Worm (Caenorhabditis elegans) whole organism, L4 larva: ENCODE measurements around the gene rheb-1.

Source experiments
- F10B5.3 ChIP-seq: sonication (generic microtip); optimal IDR thresholded peaks from 2 replicates; lab custom pipeline; 2016; ENCODE audit warnings: mild to moderate bottlenecking, missing genetic modification characterization, missing compliant biosample characterization
- F26F4.8 ChIP-seq: fragments of 200-800 bp; sonication (Bioruptor generic); conservative IDR thresholded peaks from 2 replicates; pipeline ENCODE4 v1.3.6; 2022; ENCODE audit warnings: missing genetic modification characterization, missing compliant biosample characterization
- F44E2.7 ChIP-seq: fragments of 200-800 bp; sonication (Bioruptor generic); IDR thresholded peaks from 2 replicates; pipeline ENCODE4 v2.1.2; 2022; ENCODE audit warnings: missing genetic modification characterization, missing compliant biosample characterization
- F49E8.2 ChIP-seq: sonication (generic microtip); optimal IDR thresholded peaks from 2 replicates; lab custom pipeline; 2016; ENCODE audit warnings: missing compliant biosample characterization, mild to moderate bottlenecking, missing genetic modification characterization, borderline replicate concordance
- T20F7.1 ChIP-seq: fragments of 200-800 bp; sonication (Bioruptor generic); optimal IDR thresholded peaks from 2 replicates; lab custom pipeline; 2018; ENCODE audit warnings: mild to moderate bottlenecking, missing genetic modification characterization, missing compliant biosample characterization
- Y5F2A.4 ChIP-seq: fragments of 200-800 bp; sonication (Bioruptor generic); optimal IDR thresholded peaks from 2 replicates; lab custom pipeline; 2018; ENCODE audit warnings: mild to moderate bottlenecking, missing genetic modification characterization, missing compliant biosample characterization
- ama-1 ChIP-seq: fragments of 150-350 bp; optimal IDR thresholded peaks from 2 replicates; lab custom pipeline; 2014; ENCODE audit warnings: inconsistent platforms, mixed read lengths
- arid-1 ChIP-seq: fragments of 200-800 bp; sonication (Bioruptor generic); conservative IDR thresholded peaks from 2 replicates; pipeline ENCODE4 v1.3.6; 2022; ENCODE audit warnings: missing genetic modification reagents, missing genetic modification characterization, missing compliant biosample characterization
- cey-2 ChIP-seq: sonication (generic microtip); optimal IDR thresholded peaks from 3 replicates; lab custom pipeline; 2017; ENCODE audit warnings: missing genetic modification characterization, mild to moderate bottlenecking, missing compliant biosample characterization, antibody characterized with exemption, borderline replicate concordance; ENCODE audit not compliant: insufficient read depth
- daf-16 ChIP-seq, 3 experiments: sonication (generic microtip); optimal IDR thresholded peaks; 2 replicates each; lab custom pipeline; 2016 to 2017; ENCODE audit warnings: missing genetic modification characterization in 3 of 3, missing genetic modification reagents in 3 of 3, mild to moderate bottlenecking in 2 of 3, missing compliant biosample characterization in 2 of 3, missing biosample characterization in 1 of 3, moderate library complexity in 1 of 3
- dmd-8 ChIP-seq: fragments of 200-800 bp; sonication (Bioruptor generic); IDR thresholded peaks from 2 replicates; pipeline ENCODE4 v1.3.6; 2022; ENCODE audit warnings: missing genetic modification characterization, missing compliant biosample characterization
- duxl-1 ChIP-seq: sonication (generic microtip); optimal IDR thresholded peaks from 2 replicates; lab custom pipeline; 2016; ENCODE audit warnings: mild to moderate bottlenecking, missing genetic modification characterization, moderate library complexity, missing compliant biosample characterization; ENCODE audit not compliant: poor library complexity
- hif-1 ChIP-seq, 2 experiments: sonication (generic microtip); optimal IDR thresholded peaks; 2 replicates each; lab custom pipeline; 2016 to 2017; ENCODE audit warnings: missing compliant biosample characterization in 2 of 2, missing genetic modification characterization in 2 of 2, missing genetic modification reagents in 2 of 2, missing genotype in 2 of 2, mild to moderate bottlenecking in 1 of 2
- hlh-30 ChIP-seq: sonication (generic microtip); optimal IDR thresholded peaks from 2 replicates; lab custom pipeline; 2017; ENCODE audit warnings: antibody characterized with exemption, mild to moderate bottlenecking, missing genetic modification characterization, missing compliant biosample characterization; ENCODE audit not compliant: insufficient read depth
- hmg-1.1 ChIP-seq: fragments of 200-800 bp; sonication (Bioruptor generic); IDR thresholded peaks from 2 replicates; pipeline ENCODE4 v1.3.6; 2022; ENCODE audit warnings: missing genetic modification reagents, missing genetic modification characterization, missing compliant biosample characterization
- lim-7 ChIP-seq: fragments of 200-800 bp; sonication (Bioruptor generic); IDR thresholded peaks from 2 replicates; pipeline ENCODE4 v1.3.6; 2022; ENCODE audit warnings: missing genetic modification characterization, missing compliant biosample characterization
- lin-1 ChIP-seq: fragments of 200-800 bp; sonication (Bioruptor generic); IDR thresholded peaks from 2 replicates; pipeline ENCODE4 v1.3.6; 2022; ENCODE audit warnings: missing genetic modification reagents, missing genetic modification characterization, missing compliant biosample characterization
- lin-29 ChIP-seq: fragments of 200-800 bp; sonication (Bioruptor generic); IDR thresholded peaks from 2 replicates; pipeline ENCODE4 v1.3.6; 2022; ENCODE audit warnings: missing genetic modification reagents, missing genetic modification characterization, missing compliant biosample characterization
- lin-38 ChIP-seq: fragments of 200-800 bp; sonication (Bioruptor generic); IDR thresholded peaks from 2 replicates; pipeline ENCODE4 v1.3.6; 2022; ENCODE audit warnings: missing genetic modification reagents, missing genetic modification characterization, missing compliant biosample characterization
- lsy-2 ChIP-seq, 2 experiments: fragments of 150-350 bp in 1 of 2; sonication (generic microtip) in 1 of 2; optimal IDR thresholded peaks; 2 replicates each; lab custom pipeline; 2014 to 2017; ENCODE audit warnings: missing biosample characterization in 2 of 2, missing genetic modification characterization in 2 of 2
- madf-5 ChIP-seq, 2 experiments: fragments of 200-800 bp; sonication (Bioruptor generic); IDR thresholded peaks; 2 replicates each; pipeline ENCODE4 v1.3.6; 2022; ENCODE audit warnings: missing compliant biosample characterization in 2 of 2, missing genetic modification characterization in 2 of 2
- mes-2 ChIP-seq: sonication (generic microtip); optimal IDR thresholded peaks from 2 replicates; lab custom pipeline; 2016; ENCODE audit warnings: missing genotype, mild to moderate bottlenecking, missing genetic modification characterization, missing compliant biosample characterization; ENCODE audit not compliant: poor library complexity, severe bottlenecking
- mxl-3 ChIP-seq: fragments of 200-800 bp; sonication (Bioruptor generic); optimal IDR thresholded peaks from 2 replicates; lab custom pipeline; 2018; ENCODE audit warnings: mild to moderate bottlenecking, missing genetic modification characterization, missing compliant biosample characterization
- nhr-41 ChIP-seq: fragments of 200-800 bp; sonication (Bioruptor generic); IDR thresholded peaks from 2 replicates; pipeline ENCODE4 v1.3.6; 2022; ENCODE audit warnings: missing genetic modification reagents, missing genetic modification characterization, missing compliant biosample characterization
- nhr-76 ChIP-seq: fragments of 150-350 bp; optimal IDR thresholded peaks from 2 replicates; lab custom pipeline; 2014; ENCODE audit warnings: missing biosample characterization, missing genetic modification characterization
- pha-4 ChIP-seq, 2 experiments: fragments of 150-350 bp in 1 of 2; fragments of 200-800 bp in 1 of 2; sonication (Bioruptor generic) in 1 of 2; IDR thresholded peaks in 1 of 2; optimal IDR thresholded peaks in 1 of 2; 2 replicates each; pipeline versions ENCODE4 v1.3.6 to Lab custom; 2014 to 2022; ENCODE audit warnings: missing genetic modification characterization in 2 of 2, missing genetic modification reagents in 2 of 2, missing biosample characterization in 1 of 2, missing compliant biosample characterization in 1 of 2
- saeg-2 ChIP-seq: fragments of 200-800 bp; sonication (Bioruptor generic); IDR thresholded peaks from 2 replicates; pipeline ENCODE4 v1.3.6; 2022; ENCODE audit warnings: missing genetic modification reagents, missing genetic modification characterization, missing compliant biosample characterization
- set-16 ChIP-seq: fragments of 200-800 bp; sonication (Bioruptor generic); IDR thresholded peaks from 2 replicates; pipeline ENCODE4 v1.3.6; 2022; ENCODE audit warnings: missing genetic modification reagents, missing genetic modification characterization, missing compliant biosample characterization
- snpc-1.2 ChIP-seq: fragments of 200-800 bp; sonication (Bioruptor generic); IDR thresholded peaks from 2 replicates; pipeline ENCODE4 v1.3.6; 2022; ENCODE audit warnings: missing genetic modification reagents, missing genetic modification characterization, missing compliant biosample characterization
- tra-1 ChIP-seq: fragments of 200-800 bp; sonication (Bioruptor generic); IDR thresholded peaks from 2 replicates; pipeline ENCODE4 v1.3.6; 2022; ENCODE audit warnings: missing genetic modification reagents, missing genetic modification characterization, missing compliant biosample characterization
- unc-130 ChIP-seq: sonication (generic microtip); optimal IDR thresholded peaks from 2 replicates; lab custom pipeline; 2016; ENCODE audit warnings: missing genetic modification reagents, missing genetic modification characterization, missing compliant biosample characterization
- unc-62 ChIP-seq, 3 experiments: fragments of 150-350 bp in 1 of 3; sonication (generic microtip); optimal IDR thresholded peaks in 2 of 3; peaks in 1 of 3; 1 replicate in 1 of 3; 2 replicates in 2 of 3; lab custom pipeline; 2014 to 2017; ENCODE audit warnings: missing biosample characterization in 3 of 3, missing genetic modification characterization in 3 of 3, missing genetic modification reagents in 3 of 3, missing genotype in 1 of 3
- zfp-2 ChIP-seq: sonication (generic microtip); optimal IDR thresholded peaks from 2 replicates; lab custom pipeline; 2016; ENCODE audit warnings: mild to moderate bottlenecking, missing genetic modification characterization, missing compliant biosample characterization
- zfp-3 ChIP-seq: fragments of 200-800 bp; sonication (Bioruptor generic); conservative IDR thresholded peaks from 2 replicates; pipeline ENCODE4 v1.3.6; 2022; ENCODE audit warnings: missing genetic modification reagents, missing genetic modification characterization, missing compliant biosample characterization

rheb-1 gene

ce11 chrIII:9441133-9441532 is 14.7 kb downstream of the rheb-1 start, which contains the start of gene emb-30:
Gene emb-30 (minus strand): TSS chrIII:9441460.
- TF ChIP-seq nhr-41 (GFP tag; lab: Robert Waterston, UW) = no peak
- peak in 1 of 2 experiments; percentile 20 for TF ChIP-seq lsy-2 (tag; optimal IDR thresholded peaks at IDR 0.05; lab: Kevin White, UChicago)
- peak; percentile 34 for TF ChIP-seq duxl-1 (tag; lab: Kevin White, UChicago)
- peak; percentile 88 for TF ChIP-seq ama-1 (lab: Kevin White, UChicago)
- TF ChIP-seq madf-5 (GFP tag; IDR thresholded peaks at IDR 0.05; lab: Robert Waterston, UW) = 0 out of 4 replicates have a peak, but pooled peaks of 1 of the 2 experiments have one; percentile 2
- peak in 1 of 2 experiments; percentile 8 for TF ChIP-seq unc-62 (GFP tag; optimal IDR thresholded peaks at IDR 0.05 in 1 of 2; lab: Kevin White, UChicago)
- TF ChIP-seq unc-62 (tag; optimal IDR thresholded peaks at IDR 0.05; lab: Kevin White, UChicago) = no peak
- no peak for TF ChIP-seq daf-16 (GFP tag; optimal IDR thresholded peaks at IDR 0.05; lab: Kevin White, UChicago)
- peak; percentile 12 for TF ChIP-seq daf-16 (tag; optimal IDR thresholded peaks at IDR 0.05; lab: Kevin White, UChicago)
- TF ChIP-seq hmg-1.1 (GFP tag; lab: Robert Waterston, UW) = no peak

- no peak for TF ChIP-seq arid-1 (GFP tag; lab: Robert Waterston, UW)
- TF ChIP-seq snpc-1.2 = no peak
- TF ChIP-seq mes-2 (tag; lab: Kevin White, UChicago) = no peak
- TF ChIP-seq Y5F2A.4 (GFP tag; lab: Kevin White, UChicago) = no peak
- no peak for TF ChIP-seq tra-1 (GFP tag; lab: Robert Waterston, UW)
- TF ChIP-seq lin-1 (GFP tag; lab: Robert Waterston, UW) = no peak
- no peak for TF ChIP-seq saeg-2
- no peak for TF ChIP-seq F26F4.8 (GFP tag; lab: Robert Waterston, UW)
- TF ChIP-seq zfp-2 (tag; lab: Kevin White, UChicago) = no peak
- no peak for TF ChIP-seq hlh-30 (tag; lab: Kevin White, UChicago)
- TF ChIP-seq nhr-76 = no peak
- no peak for TF ChIP-seq zfp-3 (GFP tag; lab: Robert Waterston, UW)
Observed at ce11 chrIII:9439399-9439798, 16.4 kb downstream of the rheb-1 start, which contains the start of gene F54C8.1. Gene F54C8.1 (plus strand): TSS chrIII:9439699.

ce11 chrIII:9434999-9435398 is 20.8 kb downstream of the rheb-1 start:
- TF ChIP-seq set-16 (GFP tag; lab: Robert Waterston, UW) (no peak), lim-7 (GFP tag; lab: Robert Waterston, UW) (no peak), arid-1 (GFP tag; lab: Robert Waterston, UW) (peak; percentile 15; the same call in 1 of the 2 replicates), F44E2.7 (GFP tag; lab: Robert Waterston, UW) (no peak), lin-38 (GFP tag; lab: Robert Waterston, UW) (peak; percentile 38), mxl-3 (GFP tag; lab: Kevin White, UChicago) (no peak), saeg-2 (no peak), dmd-8 (GFP tag; lab: Robert Waterston, UW) (no peak)

- TF ChIP-seq F49E8.2 (tag; lab: Kevin White, UChicago) = peak; percentile 55
- TF ChIP-seq cey-2 = no peak
- TF ChIP-seq unc-130 (GFP tag; lab: Kevin White, UChicago) = peak; percentile 9
Observed at ce11 chrIII:9433576-9434107, 22.2 kb downstream of the rheb-1 start, which contains the start of gene cpar-1. Gene cpar-1 (plus strand): TSS chrIII:9434057.

ce11 chrIII:9426301-9426700 is 29.5 kb downstream of the rheb-1 start, which contains the start of gene T26G10.5:
Gene T26G10.5 (minus strand): TSS chrIII:9426401.
- no peak for TF ChIP-seq T20F7.1 (GFP tag; lab: Kevin White, UChicago)
- no peak for TF ChIP-seq zfp-2 (tag; lab: Kevin White, UChicago)
- TF ChIP-seq hif-1 (tag; optimal IDR thresholded peaks at IDR 0.05; lab: Kevin White, UChicago) = no peak
- TF ChIP-seq Y5F2A.4 (GFP tag; lab: Kevin White, UChicago) = no peak
- TF ChIP-seq F10B5.3 (tag; lab: Kevin White, UChicago) = no peak
- TF ChIP-seq pha-4 (GFP tag; IDR thresholded peaks at IDR 0.05; lab: Robert Waterston, UW) = no peak
- TF ChIP-seq pha-4 (tag; optimal IDR thresholded peaks at IDR 0.05; lab: Kevin White, UChicago) = no peak
- TF ChIP-seq lin-29 (GFP tag; lab: Robert Waterston, UW) = no peak
